Fruit fly (Drosophila melanogaster) whole organism, embryonic: ENCODE measurements around the gene CG6254.
A peak's percentile ranks its signal among the peaks of the same experiment; 100 is the strongest.

Experiments
- ATbp ChIP-seq: fragments of 200-800 bp; sonication (Bioruptor generic); optimal IDR thresholded peaks from 2 replicates; lab custom pipeline; 2017; ENCODE audit warnings: missing biosample characterization, mild to moderate bottlenecking, missing genetic modification characterization, missing genetic modification reagents
- Atf6 ChIP-seq: fragments of 200-800 bp; sonication (Bioruptor generic); IDR thresholded peaks from 2 replicates; pipeline ENCODE4 v1.3.6; 2022; ENCODE audit warnings: missing biosample characterization, missing genetic modification characterization
- C15 ChIP-seq: fragments of 200-800 bp; sonication (Bioruptor generic); IDR thresholded peaks from 3 replicates; pipeline ENCODE4 v1.3.6; 2022; ENCODE audit warnings: missing biosample characterization, missing genetic modification characterization
- CG10147 ChIP-seq: fragments of 200-800 bp; sonication (Bioruptor generic); optimal IDR thresholded peaks from 2 replicates; lab custom pipeline; 2019; ENCODE audit warnings: missing biosample characterization, mild to moderate bottlenecking, missing genetic modification characterization, moderate library complexity
- CG10209 ChIP-seq: fragments of 200-800 bp; sonication (Bioruptor generic); optimal IDR thresholded peaks from 3 replicates; lab custom pipeline; 2017; ENCODE audit warnings: missing biosample characterization, mild to moderate bottlenecking, missing genetic modification characterization, missing genetic modification reagents
- CG10462 ChIP-seq: fragments of 200-800 bp; sonication (Bioruptor generic); optimal IDR thresholded peaks from 2 replicates; lab custom pipeline; 2016; ENCODE audit warnings: missing biosample characterization, missing genetic modification characterization
- CG10565 ChIP-seq: fragments of 200-800 bp; sonication (Bioruptor generic); optimal IDR thresholded peaks from 3 replicates; lab custom pipeline; 2016; ENCODE audit warnings: missing biosample characterization, mild to moderate bottlenecking, missing genetic modification characterization
- CG11504 ChIP-seq: fragments of 200-800 bp; sonication (Bioruptor generic); optimal IDR thresholded peaks from 3 replicates; lab custom pipeline; 2019; ENCODE audit warnings: missing biosample characterization, mild to moderate bottlenecking, missing genetic modification characterization, moderate library complexity
- CG12744 ChIP-seq: fragments of 200-800 bp; sonication (Bioruptor generic); optimal IDR thresholded peaks from 2 replicates; lab custom pipeline; 2016; ENCODE audit warnings: missing biosample characterization, missing genetic modification characterization
- CG14014 ChIP-seq: fragments of 200-800 bp; sonication (Bioruptor generic); IDR thresholded peaks from 2 replicates; pipeline ENCODE4 v1.3.6; 2022; ENCODE audit warnings: missing biosample characterization, missing genetic modification characterization
- CG15479 ChIP-seq: fragments of 200-800 bp; sonication (Bioruptor generic); optimal IDR thresholded peaks from 3 replicates; lab custom pipeline; 2019; ENCODE audit warnings: missing biosample characterization, mild to moderate bottlenecking, missing genetic modification characterization, moderate library complexity
- CG1602 ChIP-seq: fragments of 200-800 bp; sonication (Bioruptor generic); optimal IDR thresholded peaks from 3 replicates; lab custom pipeline; 2016; ENCODE audit warnings: missing biosample characterization, missing genetic modification characterization
- CG17361 ChIP-seq: fragments of 200-800 bp; sonication (Bioruptor generic); IDR thresholded peaks from 3 replicates; pipeline ENCODE4 v1.3.6; 2022; ENCODE audit warnings: missing biosample characterization, missing genetic modification characterization
- CG17912 ChIP-seq: fragments of 200-800 bp; sonication (Bioruptor generic); optimal IDR thresholded peaks from 2 replicates; lab custom pipeline; 2018; ENCODE audit warnings: missing biosample characterization, mild to moderate bottlenecking, missing genetic modification characterization
- CG2120 ChIP-seq: fragments of 200-800 bp; sonication (Bioruptor generic); optimal IDR thresholded peaks from 3 replicates; lab custom pipeline; 2016; ENCODE audit warnings: missing biosample characterization, missing genetic modification characterization
- CG2678 ChIP-seq: fragments of 200-800 bp; sonication (Bioruptor generic); optimal IDR thresholded peaks from 3 replicates; lab custom pipeline; 2019; ENCODE audit warnings: missing biosample characterization, mild to moderate bottlenecking, missing genetic modification characterization, moderate library complexity
- CG3995 ChIP-seq: fragments of 200-800 bp; sonication (Bioruptor generic); optimal IDR thresholded peaks from 3 replicates; lab custom pipeline; 2016; ENCODE audit warnings: missing biosample characterization, missing genetic modification characterization
- CG42726 ChIP-seq: fragments of 200-800 bp; sonication (Bioruptor generic); IDR thresholded peaks from 2 replicates; pipeline ENCODE4 v1.3.6; 2022; ENCODE audit warnings: missing biosample characterization, missing genetic modification characterization; ENCODE audit not compliant: partially characterized antibody
- CG4424 ChIP-seq: fragments of 200-800 bp; sonication (Bioruptor generic); optimal IDR thresholded peaks from 3 replicates; lab custom pipeline; 2016; ENCODE audit warnings: missing biosample characterization, missing genetic modification characterization
- CG4617 ChIP-seq: fragments of 200-800 bp; sonication (Bioruptor generic); optimal IDR thresholded peaks from 3 replicates; lab custom pipeline; 2016; ENCODE audit warnings: missing biosample characterization, missing genetic modification characterization, borderline replicate concordance
- CG6791 ChIP-seq: fragments of 200-800 bp; sonication (Bioruptor generic); IDR thresholded peaks from 3 replicates; pipeline ENCODE4 v1.3.6; 2022; ENCODE audit warnings: missing biosample characterization, missing genetic modification characterization; ENCODE audit not compliant: partially characterized antibody
- CG8089 ChIP-seq: fragments of 200-800 bp; sonication (Bioruptor generic); optimal IDR thresholded peaks from 3 replicates; lab custom pipeline; 2016; ENCODE audit warnings: missing biosample characterization, missing genetic modification characterization
- CG9797 ChIP-seq: fragments of 200-800 bp; sonication (Bioruptor generic); optimal IDR thresholded peaks from 3 replicates; lab custom pipeline; 2018; ENCODE audit warnings: missing biosample characterization, mild to moderate bottlenecking, missing genetic modification characterization
- Deaf1 ChIP-seq: fragments of 200-800 bp; optimal IDR thresholded peaks from 3 replicates; lab custom pipeline; 2019; ENCODE audit warnings: missing biosample characterization, mild to moderate bottlenecking, missing genetic modification characterization, moderate library complexity
- Ets65A ChIP-seq: fragments of 200-800 bp; sonication (Bioruptor generic); peaks from one replicate; lab custom pipeline; 2016; ENCODE audit warnings: missing biosample characterization, missing genetic modification characterization
- HLH4C ChIP-seq: fragments of 200-800 bp; sonication (Bioruptor generic); IDR thresholded peaks from 3 replicates; pipeline ENCODE4 v1.3.6; 2022; ENCODE audit warnings: missing biosample characterization, missing genetic modification characterization; ENCODE audit not compliant: partially characterized antibody
- Oaz ChIP-seq: fragments of 200-800 bp; sonication (Bioruptor generic); IDR thresholded peaks from 2 replicates; pipeline ENCODE4 v1.3.6; 2022; ENCODE audit warnings: missing biosample characterization, missing genetic modification characterization
- Rfx ChIP-seq: fragments of 200-800 bp; sonication (Bioruptor generic); IDR thresholded peaks from 2 replicates; pipeline ENCODE4 v1.3.6; 2022; ENCODE audit warnings: missing biosample characterization, missing genetic modification characterization
- Six4 ChIP-seq: fragments of 200-800 bp; sonication (Bioruptor generic); optimal IDR thresholded peaks from 2 replicates; lab custom pipeline; 2016; ENCODE audit warnings: missing biosample characterization, missing genetic modification characterization
- Xrp1 ChIP-seq: fragments of 200-800 bp; sonication (Bioruptor generic); IDR thresholded peaks from 2 replicates; pipeline ENCODE4 v1.3.6; 2022; ENCODE audit warnings: missing biosample characterization, missing genetic modification characterization
- YL-1 ChIP-seq: fragments of 200-800 bp; sonication (Bioruptor generic); optimal IDR thresholded peaks from 3 replicates; lab custom pipeline; 2017; ENCODE audit warnings: missing biosample characterization, mild to moderate bottlenecking, missing genetic modification characterization
- al ChIP-seq: fragments of 200-800 bp; sonication (Bioruptor generic); IDR thresholded peaks from 2 replicates; pipeline ENCODE4 v1.3.6; 2022; ENCODE audit warnings: missing biosample characterization, missing genetic modification characterization
- ase ChIP-seq: fragments of 200-800 bp; sonication (Bioruptor generic); IDR thresholded peaks from 3 replicates; pipeline ENCODE4 v1.3.6; 2022; ENCODE audit warnings: missing biosample characterization, missing genetic modification characterization
- bbx ChIP-seq: fragments of 200-800 bp; sonication (Bioruptor generic); IDR thresholded peaks from 2 replicates; pipeline ENCODE4 v1.3.6; 2022; ENCODE audit warnings: missing biosample characterization, missing genetic modification characterization; ENCODE audit not compliant: partially characterized antibody
- chm ChIP-seq: fragments of 200-800 bp; sonication (Bioruptor generic); IDR thresholded peaks from 2 replicates; pipeline ENCODE4 v1.3.6; 2022; ENCODE audit warnings: missing biosample characterization, missing genetic modification characterization
- dimm ChIP-seq: fragments of 200-800 bp; sonication (Bioruptor generic); IDR thresholded peaks from 2 replicates; pipeline ENCODE4 v1.3.6; 2022; ENCODE audit warnings: missing biosample characterization, missing genetic modification characterization
- dmrt99B ChIP-seq: fragments of 200-800 bp; sonication (Bioruptor generic); optimal IDR thresholded peaks from 2 replicates; lab custom pipeline; 2018; ENCODE audit warnings: missing biosample characterization, mild to moderate bottlenecking, missing genetic modification characterization, moderate library complexity
- eve ChIP-seq, 2 experiments: fragments of >200 bp; optimal IDR thresholded peaks; 2 replicates each; lab custom pipeline; 2017; ENCODE audit warnings: missing biosample characterization in 2 of 2, missing genetic modification characterization in 2 of 2
- fd3F ChIP-seq: fragments of 200-800 bp; sonication (Bioruptor generic); optimal IDR thresholded peaks from 2 replicates; lab custom pipeline; 2018; ENCODE audit warnings: missing biosample characterization, mild to moderate bottlenecking, missing genetic modification characterization, moderate library complexity
- hkb ChIP-seq, 2 experiments: fragments of 200-800 bp in 1 of 2; fragments of >200 bp in 1 of 2; sonication (Bioruptor generic) in 1 of 2; IDR thresholded peaks in 1 of 2; optimal IDR thresholded peaks in 1 of 2; 2 replicates each; pipeline versions ENCODE4 v1.3.6 to Lab custom; 2017 to 2022; ENCODE audit warnings: missing biosample characterization in 1 of 2, missing genetic modification characterization in 1 of 2
- insv ChIP-seq, 2 experiments: fragments of 200-800 bp; sonication (Bioruptor generic); optimal IDR thresholded peaks; 3 replicates each; lab custom pipeline; 2016 to 2018; ENCODE audit warnings: missing biosample characterization in 2 of 2, missing genetic modification characterization in 2 of 2
- lbe ChIP-seq: fragments of 200-800 bp; sonication (Bioruptor generic); optimal IDR thresholded peaks from 2 replicates; lab custom pipeline; 2016; ENCODE audit warnings: missing biosample characterization, mild to moderate bottlenecking, missing genetic modification characterization
- mirr ChIP-seq: fragments of 200-800 bp; sonication (Bioruptor generic); optimal IDR thresholded peaks from 3 replicates; lab custom pipeline; 2018; ENCODE audit warnings: missing biosample characterization, mild to moderate bottlenecking, missing genetic modification characterization
- nerfin-1 ChIP-seq: fragments of 200-800 bp; sonication (Bioruptor generic); optimal IDR thresholded peaks from 3 replicates; lab custom pipeline; 2019; ENCODE audit warnings: missing biosample characterization, mild to moderate bottlenecking, missing genetic modification characterization, moderate library complexity
- oc ChIP-seq: fragments of 200-800 bp; sonication (Bioruptor generic); optimal IDR thresholded peaks from 2 replicates; lab custom pipeline; 2018; ENCODE audit warnings: missing biosample characterization, mild to moderate bottlenecking, missing genetic modification characterization, moderate library complexity
- pan ChIP-seq, 4 experiments: fragments of >200 bp in 3 of 4; fragments of 200-800 bp in 1 of 4; sonication (Bioruptor generic) in 1 of 4; optimal IDR thresholded peaks in 3 of 4; IDR thresholded peaks in 1 of 4; 2 replicates each; pipeline versions ENCODE4 v1.3.6 to Lab custom; 2017 to 2022; ENCODE audit warnings: missing biosample characterization in 2 of 4, missing genetic modification characterization in 2 of 4, mixed read lengths in 1 of 4
- pros ChIP-seq: fragments of 200-800 bp; sonication (Bioruptor generic); optimal IDR thresholded peaks from 3 replicates; lab custom pipeline; 2019; ENCODE audit warnings: missing biosample characterization, mild to moderate bottlenecking, missing genetic modification characterization, moderate library complexity
- sima ChIP-seq: fragments of 200-800 bp; sonication (Bioruptor generic); optimal IDR thresholded peaks from 2 replicates; lab custom pipeline; 2016; ENCODE audit warnings: missing biosample characterization, missing genetic modification characterization
- sna ChIP-seq: fragments of 200-800 bp; sonication (Bioruptor generic); IDR thresholded peaks from 2 replicates; pipeline ENCODE4 v1.3.6; 2022; ENCODE audit warnings: missing biosample characterization, missing genetic modification characterization; ENCODE audit not compliant: partially characterized antibody
- wek ChIP-seq: fragments of 200-800 bp; sonication (Bioruptor generic); optimal IDR thresholded peaks from 3 replicates; lab custom pipeline; 2018; ENCODE audit warnings: missing biosample characterization, mild to moderate bottlenecking, missing genetic modification characterization, moderate library complexity

Gene CG6254

dm6 chr3R:10185986-10186385 lies 24.9 kb upstream of the CG6254 start (continued):
- TF ChIP-seq CG9797 (GFP tag; lab: Kevin White, UChicago) (no peak), Deaf1 (no peak), CG1602 (GFP tag; lab: Kevin White, UChicago) (no peak), sna (GFP tag; lab: Robert Waterston, UW) (no peak), dmrt99B (tag; lab: Kevin White, UChicago) (peak; percentile 42), CG17912 (GFP tag; lab: Kevin White, UChicago) (peak; percentile 35), CG11504 (tag; lab: Kevin White, UChicago) (no peak), CG10209 (GFP tag; lab: Kevin White, UChicago) (peak; percentile 50), Oaz (GFP tag; lab: Robert Waterston, UW) (no peak), pan (optimal IDR thresholded peaks at IDR 0.05; lab: Kevin White, UChicago) (no peak), pan (GFP tag; optimal IDR thresholded peaks at IDR 0.05 in 1 of 2, IDR thresholded peaks at IDR 0.05 in 1 of 2) (no peak), Rfx (GFP tag; lab: Robert Waterston, UW) (0 out of 2 replicates have a peak, but pooled peaks have one; percentile 10), Six4 (no peak), CG3995 (GFP tag; lab: Kevin White, UChicago) (no peak), CG17361 (GFP tag; lab: Robert Waterston, UW) (no peak), pros (GFP tag; lab: Kevin White, UChicago) (no peak), CG10565 (GFP tag; lab: Kevin White, UChicago) (no peak), Ets65A (GFP tag; lab: Kevin White, UChicago) (peak; percentile 29), CG12744 (GFP tag; lab: Kevin White, UChicago) (no peak), CG6791 (GFP tag; lab: Robert Waterston, UW) (no peak), CG42726 (GFP tag; lab: Robert Waterston, UW) (no peak), CG2120 (GFP tag; lab: Kevin White, UChicago) (peak; percentile 0), mirr (peak; percentile 78), eve (GFP tag; optimal IDR thresholded peaks at IDR 0.05; lab: Kevin White, UChicago) (no peak), lbe (GFP tag; lab: Kevin White, UChicago) (no peak), CG8089 (GFP tag; lab: Kevin White, UChicago) (no peak), ATbp (peak; percentile 63), ase (GFP tag; lab: Robert Waterston, UW) (no peak), Atf6 (0 out of 2 replicates have a peak, but pooled peaks have one; percentile 22), CG14014 (GFP tag; lab: Robert Waterston, UW) (peak; percentile 30; the same call in 1 of the 2 replicates), CG4424 (GFP tag; lab: Kevin White, UChicago) (no peak), chm (GFP tag; lab: Robert Waterston, UW) (no peak), sima (GFP tag; lab: Kevin White, UChicago) (no peak), C15 (GFP tag; lab: Robert Waterston, UW) (no peak), al (GFP tag; lab: Robert Waterston, UW) (no peak), oc (no peak), CG15479 (no peak), insv (GFP tag; optimal IDR thresholded peaks at IDR 0.05; lab: Kevin White, UChicago) (no peak), CG2678 (tag; lab: Kevin White, UChicago) (peak; percentile 59), dimm (GFP tag; lab: Robert Waterston, UW) (no peak), bbx (GFP tag; lab: Robert Waterston, UW) (no peak), fd3F (GFP tag; lab: Kevin White, UChicago) (peak; percentile 25), CG4617 (GFP tag; lab: Kevin White, UChicago) (no peak), CG10462 (GFP tag; lab: Kevin White, UChicago) (no peak), hkb (optimal IDR thresholded peaks at IDR 0.05; lab: Kevin White, UChicago) (no peak), hkb (GFP tag; IDR thresholded peaks at IDR 0.05; lab: Robert Waterston, UW) (0 out of 2 replicates have a peak, but pooled peaks have one; percentile 31), wek (GFP tag; lab: Kevin White, UChicago) (peak; percentile 55), CG10147 (GFP tag; lab: Kevin White, UChicago) (no peak), HLH4C (GFP tag; lab: Robert Waterston, UW) (no peak), Xrp1 (GFP tag; lab: Robert Waterston, UW) (no peak), nerfin-1 (tag; lab: Kevin White, UChicago) (no peak), YL-1 (no peak)
